Fruit fly (Drosophila melanogaster) whole organism: ENCODE results near the gene CG13123.

Source experiments
- CG8478 ChIP-seq: fragments of >200 bp; optimal IDR thresholded peaks from 2 replicates; lab custom pipeline; 2018; ENCODE audit warnings: inconsistent platforms
- EcR ChIP-seq, 2 experiments: fragments of >200 bp; optimal IDR thresholded peaks; 2 replicates each; lab custom pipeline; 2017; ENCODE audit warnings: missing biosample characterization in 2 of 2, missing genetic modification characterization in 2 of 2, missing genetic modification reagents in 2 of 2

- TF ChIP-seq EcR (GFP tag; optimal IDR thresholded peaks at IDR 0.05; lab: Kevin White, UChicago) = no peak
- TF ChIP-seq CG8478 = no peak
Observed at dm6 chr2L:9749745-9750144, 43.2 kb downstream of the CG13123 start, which contains the start of gene Cyp4e3.
